Worm (Caenorhabditis elegans): Measurements from ENCODE around the gene C33F10.12.
A peak's percentile ranks its signal among the peaks of the same experiment; 100 is the strongest.

Gene C33F10.12

DNA sequence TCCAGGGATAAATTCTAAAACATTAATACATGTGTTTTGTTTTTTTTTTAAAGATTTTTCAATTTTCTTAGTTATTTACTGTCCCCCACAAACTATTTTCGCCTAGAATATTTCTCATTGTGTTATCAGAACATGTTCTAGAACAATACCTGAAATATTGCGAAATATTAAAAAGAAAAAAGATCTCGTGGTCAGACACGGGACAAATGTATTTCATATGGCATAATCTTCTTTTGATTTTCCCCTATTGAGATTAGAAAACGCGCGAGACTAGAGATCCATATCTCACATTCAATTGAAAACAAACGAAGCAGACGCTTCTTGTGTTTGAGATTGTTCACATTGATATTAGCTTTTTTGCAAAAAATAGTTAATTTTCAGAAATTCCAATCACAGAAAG, 18.6 kb upstream of the C33F10.12 start (continued):
- TF ChIP-seq nhr-48 (tag; optimal IDR thresholded peaks at IDR 0.05) (no peak), spr-3 (GFP tag; optimal IDR thresholded peaks at IDR 0.05) (no peak), nhr-76 (tag; optimal IDR thresholded peaks at IDR 0.05) (no peak), lsy-2 (tag; optimal IDR thresholded peaks at IDR 0.05) (peak in 1 of 2 experiments; percentile 59), tra-1 (GFP tag; IDR thresholded peaks at IDR 0.05) (no peak), dpl-1 (GFP tag; optimal IDR thresholded peaks at IDR 0.05) (no peak), madf-5 (GFP tag; IDR thresholded peaks at IDR 0.05) (no peak), hlh-11 (tag; optimal IDR thresholded peaks at IDR 0.05) (peak; percentile 50), ceh-20 (GFP tag; IDR thresholded peaks at IDR 0.05) (no peak), daf-8 (GFP tag; IDR thresholded peaks at IDR 0.05) (no peak), daf-16 (GFP tag; optimal IDR thresholded peaks at IDR 0.05) (no peak), daf-16 (tag; optimal IDR thresholded peaks at IDR 0.05) (peak; percentile 2), ceh-82 (tag; optimal IDR thresholded peaks at IDR 0.05) (no peak), F49E8.2 (tag; optimal IDR thresholded peaks at IDR 0.05; ENCODE audit: borderline replicate concordance) (no peak), dve-1 (tag; optimal IDR thresholded peaks at IDR 0.05; ENCODE audit: insufficient read depth) (peak; percentile 48)

DNA sequence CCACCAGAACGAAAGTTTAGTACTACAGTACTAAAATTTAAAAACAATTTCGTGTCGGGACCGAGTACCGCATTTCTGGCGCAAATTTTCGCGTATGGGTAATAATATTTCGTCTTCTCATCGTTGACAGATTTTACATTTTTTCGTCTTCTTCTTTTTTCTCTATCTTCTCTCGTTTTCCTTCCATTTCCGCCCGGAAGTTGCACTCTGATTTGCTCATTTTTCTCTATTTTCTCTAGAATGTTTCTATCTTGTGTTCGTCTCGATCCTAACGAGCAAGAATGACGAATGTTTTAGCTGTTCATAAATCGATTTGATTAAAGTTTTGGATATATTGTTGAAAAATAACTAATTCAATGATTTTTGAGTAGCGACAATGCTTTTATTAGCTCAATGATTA, 17.9 kb upstream of the C33F10.12 start:
- TF ChIP-seq mep-1 (tag; optimal IDR thresholded peaks at IDR 0.05): no peak
- no peak for TF ChIP-seq unc-39 (tag; optimal IDR thresholded peaks at IDR 0.05)
- no peak for TF ChIP-seq Y5F2A.4 (GFP tag; optimal IDR thresholded peaks at IDR 0.05)
- TF ChIP-seq zip-11 (GFP tag; IDR thresholded peaks at IDR 0.05): no peak
- no peak for TF ChIP-seq hmg-1.1 (GFP tag; IDR thresholded peaks at IDR 0.05)
- no peak for TF ChIP-seq ZK546.5 (tag; optimal IDR thresholded peaks at IDR 0.05)
- TF ChIP-seq lim-7 (GFP tag; IDR thresholded peaks at IDR 0.05): no peak
- TF ChIP-seq daf-8 (GFP tag; IDR thresholded peaks at IDR 0.05): no peak
- no peak for TF ChIP-seq lin-38 (GFP tag; IDR thresholded peaks at IDR 0.05)
- no peak for TF ChIP-seq arid-1 (GFP tag; conservative IDR thresholded peaks at IDR 0.05)
- TF ChIP-seq D1046.2 (GFP tag; IDR thresholded peaks at IDR 0.05): no peak
- TF ChIP-seq lin-15B (tag; optimal IDR thresholded peaks at IDR 0.05): no peak
- TF ChIP-seq snpc-1.2 (GFP tag; IDR thresholded peaks at IDR 0.05): no peak
- TF ChIP-seq jun-1 (tag; optimal IDR thresholded peaks at IDR 0.05): no peak
- TF ChIP-seq F44E2.7 (GFP tag; IDR thresholded peaks at IDR 0.05): no peak
- TF ChIP-seq nhr-25 (tag; optimal IDR thresholded peaks at IDR 0.05; ENCODE audit: borderline replicate concordance, insufficient read depth): no peak
- no peak for TF ChIP-seq ceh-82 (tag; optimal IDR thresholded peaks at IDR 0.05)
- TF ChIP-seq aha-1 (tag): peak; percentile 90
- no peak for TF ChIP-seq R02D3.7 (tag; optimal IDR thresholded peaks at IDR 0.05)
- TF ChIP-seq dmd-8 (GFP tag; IDR thresholded peaks at IDR 0.05): no peak
- no peak for TF ChIP-seq nhr-41 (GFP tag; IDR thresholded peaks at IDR 0.05)
- TF ChIP-seq dpl-1 (GFP tag; optimal IDR thresholded peaks at IDR 0.05): peak; percentile 13
- peak; percentile 48 for TF ChIP-seq ces-1 (GFP tag; optimal IDR thresholded peaks at IDR 0.05)
- TF ChIP-seq daf-12 (tag; optimal IDR thresholded peaks at IDR 0.05): no peak
- 0 out of 2 replicates have a peak, but pooled peaks have one; percentile 9 for TF ChIP-seq dmd-6 (GFP tag; IDR thresholded peaks at IDR 0.05)
- TF ChIP-seq tag-97 (GFP tag; IDR thresholded peaks at IDR 0.05): 0 out of 2 replicates have a peak, but pooled peaks have one; percentile 75
- TF ChIP-seq hif-1 (tag; optimal IDR thresholded peaks at IDR 0.05): no peak
- no peak for TF ChIP-seq F26F4.8 (GFP tag; conservative IDR thresholded peaks at IDR 0.05)
- no peak for TF ChIP-seq ama-1 (optimal IDR thresholded peaks at IDR 0.05)
- TF ChIP-seq madf-5 (GFP tag; IDR thresholded peaks at IDR 0.05): no peak
- TF ChIP-seq nhr-77 (tag; optimal IDR thresholded peaks at IDR 0.05): no peak
- TF ChIP-seq T20F7.1 (GFP tag; optimal IDR thresholded peaks at IDR 0.05): no peak
